Worm (Caenorhabditis elegans) whole organism, dauer: ENCODE data around the gene cnx-1.

Experiments used
- unc-62 ChIP-seq: sonication (generic microtip); optimal IDR thresholded peaks from 2 replicates; lab custom pipeline; 2017; ENCODE audit warnings: missing biosample characterization, missing genetic modification reagents, missing genetic modification characterization

The cnx-1 gene

ce11 chrIII:9817087-9817612 lies at the start of gene cnx-1:
TSS of gene cnx-1 (minus strand) at chrIII:9817137.
- TF ChIP-seq unc-62 (GFP tag; lab: Kevin White, UChicago), result no peak

DNA sequence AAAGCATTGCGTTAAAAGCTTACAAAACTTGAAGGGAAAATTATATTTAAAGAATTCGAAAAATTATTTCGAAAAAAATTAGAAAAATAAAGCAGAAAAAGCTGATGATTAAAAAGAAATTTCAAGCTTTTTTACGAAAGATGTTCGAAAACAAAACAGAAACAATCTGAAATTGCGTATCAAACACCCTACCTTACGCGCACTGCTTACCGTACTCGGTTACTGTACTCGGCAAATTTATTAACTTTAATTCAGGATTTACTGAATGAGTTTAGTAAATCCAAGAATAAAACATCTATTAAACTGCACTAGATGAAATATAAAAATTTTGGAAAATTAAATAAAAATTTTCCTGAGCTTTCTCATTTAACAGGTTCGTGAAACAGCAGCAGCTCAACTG lies 45.5 kb upstream of the cnx-1 start:
- no peak for TF ChIP-seq unc-62 (GFP tag; lab: Kevin White, UChicago)

ce11 chrIII:9861470-9862342 lies 44.8 kb upstream of the cnx-1 start:
- TF ChIP-seq unc-62 (GFP tag; lab: Kevin White, UChicago), result no peak

DNA sequence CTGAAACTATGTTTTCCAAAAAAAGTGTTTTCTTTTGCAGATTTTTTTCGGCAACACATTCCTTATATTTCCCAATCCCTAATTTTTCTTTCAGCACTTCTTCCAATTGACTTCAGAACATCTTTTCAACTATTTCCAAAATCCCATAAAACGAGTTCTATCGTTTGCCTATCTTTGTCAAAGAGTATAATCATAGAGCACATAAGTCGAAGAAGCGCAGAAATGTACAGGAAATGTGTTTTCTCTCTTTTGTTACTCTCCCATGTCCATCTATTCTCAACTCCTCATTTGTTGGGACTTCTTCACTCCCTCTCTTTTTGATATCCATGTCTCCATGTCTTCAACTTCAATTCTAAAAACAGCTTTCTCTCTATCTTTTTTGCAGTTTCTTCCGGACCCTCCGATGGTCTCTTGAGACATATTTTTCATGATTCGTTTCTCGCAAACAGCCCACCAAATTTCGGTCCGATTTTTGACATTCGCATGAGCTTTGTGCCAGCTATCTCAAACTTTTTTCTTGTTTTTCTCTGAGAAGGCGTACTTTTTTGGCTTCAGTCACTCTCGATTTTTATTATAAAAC lies 43.4 kb upstream of the cnx-1 start, which contains the start of gene twk-48:
Gene twk-48, plus strand, starts transcription at position 530 of the 580 bp plus-strand sequence.
- TF ChIP-seq unc-62 (GFP tag; lab: Kevin White, UChicago), result no peak

DNA sequence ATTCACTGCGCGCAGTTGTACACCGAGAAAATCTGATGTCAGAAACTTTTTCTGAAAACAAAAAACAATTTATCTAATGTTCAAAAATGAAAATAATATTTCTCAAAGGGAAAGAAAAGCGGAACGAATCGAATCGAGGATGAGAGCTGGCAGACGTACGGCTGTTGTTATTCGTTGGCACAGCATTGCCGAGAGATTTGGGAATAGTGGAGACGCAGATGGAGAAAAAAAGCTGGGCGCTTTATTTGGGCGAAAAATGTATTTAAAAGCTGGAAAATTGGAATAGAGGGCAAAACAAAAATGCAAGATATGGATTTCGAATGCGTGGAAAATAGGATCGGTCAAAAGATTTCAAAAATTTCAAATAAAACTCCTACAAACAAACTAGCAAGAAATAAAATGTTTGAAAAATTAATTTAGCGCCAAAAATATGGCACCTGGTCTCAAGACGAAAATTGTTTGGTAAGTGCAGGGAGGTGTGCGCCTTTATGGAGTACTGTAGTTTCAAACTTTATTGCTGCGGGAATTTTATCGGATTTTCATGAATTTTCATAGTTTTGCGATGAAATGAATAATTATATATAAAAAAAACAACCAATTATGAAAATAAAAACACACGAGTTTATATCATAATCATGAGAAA lies 42.3 kb upstream of the cnx-1 start, which contains the start of gene gpdh-2:
Gene gpdh-2, minus strand, starts transcription at position 51 of the 643 bp plus-strand sequence.
- TF ChIP-seq unc-62 (GFP tag; lab: Kevin White, UChicago), result no peak

DNA sequence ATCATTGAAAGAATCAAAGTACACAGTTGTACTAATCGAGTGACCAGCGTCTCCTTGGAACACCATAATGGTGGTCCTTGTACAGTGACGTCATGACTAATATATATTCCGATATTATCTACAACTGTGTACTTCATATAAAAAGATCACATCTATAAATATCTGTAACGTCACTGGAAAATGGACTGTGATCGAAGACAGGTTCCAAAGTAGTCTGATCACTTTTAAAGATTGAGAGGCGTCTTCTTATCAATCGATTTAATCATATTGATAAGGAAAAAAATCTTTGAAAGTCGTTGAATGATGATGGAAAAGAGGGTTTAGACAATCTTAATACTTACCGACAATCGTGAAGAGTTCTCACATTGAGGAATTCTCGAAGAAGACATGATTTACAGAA lies 41.1 kb upstream of the cnx-1 start:
- no peak for TF ChIP-seq unc-62 (GFP tag; lab: Kevin White, UChicago)

ce11 chrIII:9857110-9857509 lies 40.2 kb upstream of the cnx-1 start:
- TF ChIP-seq unc-62 (GFP tag; lab: Kevin White, UChicago), result no peak

DNA sequence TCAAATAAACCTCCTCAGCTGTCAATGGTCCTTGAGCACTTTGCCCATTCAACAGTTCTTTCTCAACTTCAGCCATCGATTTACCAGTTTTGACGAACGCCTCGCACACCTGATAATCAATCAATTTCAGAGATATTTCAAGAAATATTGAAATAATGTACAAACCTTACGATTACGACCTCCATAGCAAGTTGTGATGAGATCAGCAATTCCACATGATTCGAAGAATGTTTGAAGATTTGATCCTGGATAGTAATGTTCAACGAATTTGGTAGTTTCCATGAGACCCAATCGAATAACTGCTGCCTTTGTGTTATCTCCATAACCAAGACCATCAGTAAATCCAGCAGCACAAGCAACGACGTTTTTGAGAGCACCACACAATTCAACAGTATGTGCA lies 38.0 kb upstream of the cnx-1 start:
- no peak for TF ChIP-seq unc-62 (GFP tag; lab: Kevin White, UChicago)

ce11 chrIII:9853667-9854620 lies 37.0 kb upstream of the cnx-1 start:
- TF ChIP-seq unc-62 (GFP tag; lab: Kevin White, UChicago), result no peak

DNA sequence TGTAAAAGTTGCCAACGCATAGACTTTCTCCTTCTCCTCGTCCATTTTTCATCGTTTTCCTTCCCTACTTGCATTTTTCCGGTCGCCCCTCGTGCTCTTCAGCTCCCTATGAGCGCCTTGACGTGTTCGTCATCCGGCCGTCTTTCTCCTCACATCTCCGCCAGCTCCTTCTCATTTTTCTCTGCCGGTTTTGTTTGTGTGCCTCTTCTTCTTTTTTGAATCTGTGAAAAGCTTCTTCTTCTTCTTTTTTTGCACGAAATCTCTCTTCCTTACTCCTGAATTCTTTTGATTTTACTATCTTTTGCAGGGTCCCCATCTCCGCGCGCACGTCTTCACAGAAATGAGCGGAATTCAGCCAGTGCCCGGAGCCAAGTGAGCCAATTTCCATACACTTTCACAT lies 34.6 kb upstream of the cnx-1 start, which contains the start of gene K11H3.3:
Gene K11H3.3, plus strand, starts transcription at position 308 of the 400 bp plus-strand sequence.
- TF ChIP-seq unc-62 (GFP tag; lab: Kevin White, UChicago), result no peak

- no peak for TF ChIP-seq unc-62 (GFP tag; lab: Kevin White, UChicago)
Measured at ce11 chrIII:9850877-9851276, 33.9 kb upstream of the cnx-1 start.

DNA sequence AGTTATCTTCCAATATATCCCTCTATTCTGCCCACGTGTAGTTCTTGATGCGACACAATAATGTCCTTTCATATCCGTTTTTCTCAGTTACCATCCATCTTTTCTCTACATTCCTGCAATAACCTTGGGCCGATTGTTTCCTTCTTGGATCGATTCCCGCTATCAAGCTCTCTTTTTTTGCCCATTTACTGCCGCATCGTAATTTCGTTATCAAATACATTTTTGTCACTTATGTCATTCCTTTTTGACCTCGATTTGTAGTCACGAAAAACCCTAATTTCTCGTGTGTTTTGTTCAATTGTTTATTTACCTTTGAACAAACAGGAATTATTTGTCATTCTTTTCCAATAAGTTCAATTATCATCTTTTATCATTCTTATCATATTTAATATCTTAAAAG lies 33.0 kb upstream of the cnx-1 start:
- TF ChIP-seq unc-62 (GFP tag; lab: Kevin White, UChicago), result no peak

ce11 chrIII:9848603-9849002 lies 31.7 kb upstream of the cnx-1 start:
- TF ChIP-seq unc-62 (GFP tag; lab: Kevin White, UChicago), result no peak

DNA sequence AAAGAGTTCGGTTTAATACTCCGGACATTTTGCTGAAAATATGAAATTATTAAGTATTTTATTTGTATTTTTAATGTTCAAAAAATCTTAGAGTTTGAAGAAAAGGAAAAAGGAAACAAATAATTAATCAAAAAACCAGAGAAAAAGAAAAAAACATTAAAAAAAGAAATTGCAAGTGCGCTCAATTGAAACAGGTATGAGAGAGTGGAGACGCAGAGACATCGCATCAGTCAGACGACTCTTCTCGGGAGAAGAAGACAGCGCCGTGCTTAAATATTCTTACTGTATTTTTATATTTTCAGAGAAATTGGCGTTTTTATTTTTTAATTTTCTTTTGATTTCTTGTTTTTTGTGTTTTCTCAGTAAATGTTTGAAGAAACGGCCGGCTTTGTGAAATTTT lies 31.1 kb upstream of the cnx-1 start, which contains the start of gene mrpl-36:
Gene mrpl-36, minus strand, starts transcription at position 34 of the 400 bp plus-strand sequence.
- TF ChIP-seq unc-62 (GFP tag; lab: Kevin White, UChicago), result no peak

DNA sequence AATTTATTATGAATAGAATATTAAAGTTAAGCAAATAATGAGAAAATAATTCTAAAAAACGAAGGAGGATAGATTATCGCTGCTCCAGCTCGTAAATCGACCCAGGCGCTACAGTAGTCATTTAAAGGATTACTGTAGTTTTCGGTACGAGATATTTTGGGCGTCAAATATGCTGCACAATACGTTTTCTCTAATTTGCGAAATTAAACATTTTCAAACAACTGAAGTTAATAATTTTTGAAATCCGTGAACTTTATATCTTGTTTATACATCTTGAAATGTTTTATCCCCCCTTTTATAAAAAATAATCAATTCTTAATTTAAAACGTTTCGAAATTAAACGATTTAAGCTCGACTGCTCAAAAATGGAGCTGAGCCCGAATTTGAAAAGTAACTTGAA lies 29.2 kb upstream of the cnx-1 start, which contains the start of gene K11H3.2:
Gene K11H3.2, plus strand, starts transcription at position 301 of the 400 bp plus-strand sequence.
- no peak for TF ChIP-seq unc-62 (GFP tag; lab: Kevin White, UChicago)
